Fruit fly (Drosophila melanogaster): Measurements from ENCODE around the gene Coq2.

DNA sequence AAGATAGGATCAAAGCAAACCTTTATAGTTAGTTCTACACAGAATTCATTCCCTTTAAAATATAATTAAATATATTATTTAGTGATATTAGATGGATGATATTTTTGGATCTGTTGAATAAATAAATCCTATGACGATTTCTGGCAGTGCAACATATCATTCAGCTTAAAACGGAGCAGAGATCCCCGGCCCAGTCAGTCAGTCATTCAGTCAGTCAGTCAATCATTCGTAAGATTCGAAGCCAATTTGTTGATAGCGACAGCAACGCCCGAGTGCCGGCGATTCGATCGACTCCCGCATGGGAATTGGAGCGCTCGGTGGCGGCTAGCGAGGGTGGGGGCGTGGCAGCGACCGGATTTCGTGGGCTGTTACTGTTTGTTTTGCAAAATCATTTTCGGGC is 36.4 kb downstream of the Coq2 start:
- no peak for TF ChIP-seq psq (GFP tag; optimal IDR thresholded peaks at IDR 0.05)
- TF ChIP-seq usp (GFP tag; optimal IDR thresholded peaks at IDR 0.05): no peak
- no peak for TF ChIP-seq br (GFP tag; optimal IDR thresholded peaks at IDR 0.05)
- TF ChIP-seq Dfd (GFP tag; optimal IDR thresholded peaks at IDR 0.05): no peak

Measured in whole organism, wandering third instar larva.